Comparison of ENCODE assay signal across 5 worm cellular contexts in genomic region chrIV:9322489-9322888, ce11.
A peak's percentile ranks its signal among the peaks of the same experiment; 100 is the strongest.
TF ChIP-seq lines count a peak whose summit lies in the region.

No protein-coding gene starts in this region.

TF ChIP-seq in whole organism, L1 larva, 84 proteins besides CTCF, POLR2A, EP300 and RAD21:
- no peak for TF ChIP-seq snpc-4 (tag; optimal IDR thresholded peaks at IDR 0.05; lab: Kevin White, UChicago)
- peak; percentile 0 for TF ChIP-seq nhr-90 (tag; optimal IDR thresholded peaks at IDR 0.05; lab: Kevin White, UChicago; ENCODE audit: poor library complexity)
- TF ChIP-seq nhr-47 (tag; optimal IDR thresholded peaks at IDR 0.05; lab: Kevin White, UChicago) = peak; percentile 7
- TF ChIP-seq egl-27 (tag; optimal IDR thresholded peaks at IDR 0.05; lab: Kevin White, UChicago) = no peak
- TF ChIP-seq hpl-2 (GFP tag; optimal IDR thresholded peaks at IDR 0.05; lab: Kevin White, UChicago) = peak; percentile 8
- TF ChIP-seq lin-35 (GFP tag; optimal IDR thresholded peaks at IDR 0.05; lab: Kevin White, UChicago) = peak in 1 of 2 experiments; percentile 6
- no peak for TF ChIP-seq efl-1 (optimal IDR thresholded peaks at IDR 0.05; lab: Kevin White, UChicago)
- TF ChIP-seq efl-1 (GFP tag; optimal IDR thresholded peaks at IDR 0.05 in 1 of 2; lab: Kevin White, UChicago) = peak in 1 of 2 experiments; percentile 68

TF ChIP-seq in whole organism, L2 larva, 48 proteins besides CTCF, POLR2A, EP300 and RAD21:
- TF ChIP-seq sma-9 (GFP tag; optimal IDR thresholded peaks at IDR 0.05; lab: Kevin White, UChicago) = peak; percentile 37
- no peak for TF ChIP-seq sma-9 (tag; optimal IDR thresholded peaks at IDR 0.05; lab: Kevin White, UChicago)
- TF ChIP-seq lsy-2 (tag; optimal IDR thresholded peaks at IDR 0.05; lab: Kevin White, UChicago) = no peak
- TF ChIP-seq sem-4 (tag; optimal IDR thresholded peaks at IDR 0.05; lab: Kevin White, UChicago) = no peak
- TF ChIP-seq nhr-21 (tag; optimal IDR thresholded peaks at IDR 0.05; lab: Kevin White, UChicago) = no peak
- TF ChIP-seq gmeb-1 (tag; optimal IDR thresholded peaks at IDR 0.05; lab: Kevin White, UChicago) = no peak
- peak; percentile 16 for TF ChIP-seq ama-1 (optimal IDR thresholded peaks at IDR 0.05; lab: Kevin White, UChicago)
- no peak for TF ChIP-seq nhr-77 (tag; optimal IDR thresholded peaks at IDR 0.05; lab: Kevin White, UChicago)
- no peak for TF ChIP-seq nhr-11 (tag; optimal IDR thresholded peaks at IDR 0.05; lab: Kevin White, UChicago)
- no peak for TF ChIP-seq unc-39 (tag; optimal IDR thresholded peaks at IDR 0.05; lab: Kevin White, UChicago)
- TF ChIP-seq peb-1 (tag; optimal IDR thresholded peaks at IDR 0.05; lab: Kevin White, UChicago) = no peak
- peak; percentile 25 for TF ChIP-seq sma-3 (GFP tag; optimal IDR thresholded peaks at IDR 0.05; lab: Kevin White, UChicago)
- TF ChIP-seq nhr-10 (tag; optimal IDR thresholded peaks at IDR 0.05; lab: Kevin White, UChicago) = no peak
- peak; percentile 25 for TF ChIP-seq crh-2 (tag; optimal IDR thresholded peaks at IDR 0.05; lab: Kevin White, UChicago)

TF ChIP-seq in whole organism, L3 larva, 47 proteins besides CTCF, POLR2A, EP300 and RAD21:
- TF ChIP-seq elt-1 (tag; optimal IDR thresholded peaks at IDR 0.05; lab: Kevin White, UChicago) (no peak), tbx-2 (tag; optimal IDR thresholded peaks at IDR 0.05; lab: Kevin White, UChicago) (peak; percentile 2), ztf-11 (tag; optimal IDR thresholded peaks at IDR 0.05; lab: Kevin White, UChicago) (no peak), elt-2 (tag; optimal IDR thresholded peaks at IDR 0.05; lab: Kevin White, UChicago) (peak; percentile 20), egl-27 (tag; optimal IDR thresholded peaks at IDR 0.05; lab: Kevin White, UChicago) (no peak), unc-62 (GFP tag; optimal IDR thresholded peaks at IDR 0.05; lab: Kevin White, UChicago) (no peak), daf-12 (tag; optimal IDR thresholded peaks at IDR 0.05; lab: Kevin White, UChicago) (no peak), nhr-43 (tag; optimal IDR thresholded peaks at IDR 0.05; lab: Kevin White, UChicago; ENCODE audit: poor library complexity, severe bottlenecking) (peak; percentile 43), ama-1 (optimal IDR thresholded peaks at IDR 0.05; lab: Kevin White, UChicago) (peak; percentile 58)

TF ChIP-seq in whole organism, L4 larva, 104 proteins besides CTCF, POLR2A, EP300 and RAD21 (continues in another document):
- TF ChIP-seq lin-38 (GFP tag; IDR thresholded peaks at IDR 0.05; lab: Robert Waterston, UW) = 0 out of 2 replicates have a peak, but pooled peaks have one; percentile 26
- TF ChIP-seq dmd-6 (GFP tag; IDR thresholded peaks at IDR 0.05; lab: Robert Waterston, UW) = no peak
- TF ChIP-seq aly-2 (tag; optimal IDR thresholded peaks at IDR 0.05; lab: Kevin White, UChicago) = no peak
- peak; percentile 37 for TF ChIP-seq T20F7.1 (GFP tag; optimal IDR thresholded peaks at IDR 0.05; lab: Kevin White, UChicago)
- no peak for TF ChIP-seq ctbp-1 (GFP tag; IDR thresholded peaks at IDR 0.05; lab: Robert Waterston, UW)
- peak; percentile 6 for TF ChIP-seq gei-8 (GFP tag; optimal IDR thresholded peaks at IDR 0.05; lab: Kevin White, UChicago)
- peak; percentile 54; the same call in 1 of the 2 replicates for TF ChIP-seq T26A8.4 (GFP tag; IDR thresholded peaks at IDR 0.05; lab: Robert Waterston, UW)
- no peak for TF ChIP-seq nhr-41 (GFP tag; IDR thresholded peaks at IDR 0.05; lab: Robert Waterston, UW)
- TF ChIP-seq tag-97 (GFP tag; IDR thresholded peaks at IDR 0.05; lab: Robert Waterston, UW) = no peak
- TF ChIP-seq jun-1 (tag; optimal IDR thresholded peaks at IDR 0.05; lab: Kevin White, UChicago) = no peak
- TF ChIP-seq daf-8 (GFP tag; IDR thresholded peaks at IDR 0.05; lab: Robert Waterston, UW) = no peak
- TF ChIP-seq dve-1 (tag; optimal IDR thresholded peaks at IDR 0.05; lab: Kevin White, UChicago; ENCODE audit: insufficient read depth) = peak; percentile 0
- no peak for TF ChIP-seq mep-1 (tag; optimal IDR thresholded peaks at IDR 0.05; lab: Kevin White, UChicago)
- 0 out of 2 replicates have a peak, but pooled peaks have one; percentile 7 for TF ChIP-seq php-3 (GFP tag; IDR thresholded peaks at IDR 0.05; lab: Robert Waterston, UW)
- no peak for TF ChIP-seq spr-3 (GFP tag; optimal IDR thresholded peaks at IDR 0.05; lab: Kevin White, UChicago)
- TF ChIP-seq ama-1 (optimal IDR thresholded peaks at IDR 0.05; lab: Kevin White, UChicago) = peak; percentile 6
- no peak for TF ChIP-seq F26F4.8 (GFP tag; conservative IDR thresholded peaks at IDR 0.05; lab: Robert Waterston, UW)
- TF ChIP-seq zfp-3 (GFP tag; conservative IDR thresholded peaks at IDR 0.05; lab: Robert Waterston, UW) = no peak
- no peak for TF ChIP-seq R02D3.7 (tag; optimal IDR thresholded peaks at IDR 0.05; lab: Kevin White, UChicago)
- no peak for TF ChIP-seq nhr-237 (tag; optimal IDR thresholded peaks at IDR 0.05; lab: Kevin White, UChicago)
- TF ChIP-seq nhr-42 (GFP tag; IDR thresholded peaks at IDR 0.05; lab: Robert Waterston, UW) = 0 out of 2 replicates have a peak, but pooled peaks have one; percentile 12
- no peak for TF ChIP-seq snpc-4 (tag; optimal IDR thresholded peaks at IDR 0.05; lab: Kevin White, UChicago)
- no peak for TF ChIP-seq vab-7 (GFP tag; IDR thresholded peaks at IDR 0.05; lab: Robert Waterston, UW)
- no peak for TF ChIP-seq nhr-10 (tag; optimal IDR thresholded peaks at IDR 0.05; lab: Kevin White, UChicago)
- no peak for TF ChIP-seq tra-1 (GFP tag; IDR thresholded peaks at IDR 0.05; lab: Robert Waterston, UW)
- peak; percentile 41 for TF ChIP-seq duxl-1 (tag; optimal IDR thresholded peaks at IDR 0.05; lab: Kevin White, UChicago; ENCODE audit: poor library complexity)
- TF ChIP-seq arid-1 (GFP tag; conservative IDR thresholded peaks at IDR 0.05; lab: Robert Waterston, UW) = 0 out of 2 replicates have a peak, but pooled peaks have one; percentile 10
- no peak for TF ChIP-seq nhr-25 (tag; optimal IDR thresholded peaks at IDR 0.05; lab: Kevin White, UChicago; ENCODE audit: borderline replicate concordance, insufficient read depth)
- no peak for TF ChIP-seq cey-2 (tag; optimal IDR thresholded peaks at IDR 0.05; lab: Kevin White, UChicago; ENCODE audit: borderline replicate concordance, insufficient read depth)
- TF ChIP-seq ceh-44 (GFP tag; IDR thresholded peaks at IDR 0.05; lab: Robert Waterston, UW) = no peak
- peak; percentile 25 for TF ChIP-seq nhr-102 (tag; optimal IDR thresholded peaks at IDR 0.05; lab: Kevin White, UChicago)

TF ChIP-seq in whole organism, young adult, 124 proteins besides CTCF, POLR2A, EP300 and RAD21:
- peak; percentile 66 for TF ChIP-seq ama-1 (optimal IDR thresholded peaks at IDR 0.05; lab: Kevin White, UChicago)
- TF ChIP-seq ama-1 (GFP tag; optimal IDR thresholded peaks at IDR 0.05; lab: Kevin White, UChicago) = no peak
- no peak for TF ChIP-seq madf-10 (tag; optimal IDR thresholded peaks at IDR 0.05; lab: Kevin White, UChicago)
- TF ChIP-seq ekl-4 (GFP tag; IDR thresholded peaks at IDR 0.05; lab: Robert Waterston, UW) = peak; percentile 72
- TF ChIP-seq lin-35 (GFP tag; optimal IDR thresholded peaks at IDR 0.05; lab: Kevin White, UChicago) = peak in 1 of 3 experiments; percentile 36
- TF ChIP-seq snpc-4 (GFP tag; optimal IDR thresholded peaks at IDR 0.05; lab: Kevin White, UChicago) = no peak
- peak in 1 of 4 experiments; percentile 2 for TF ChIP-seq snpc-4 (tag; optimal IDR thresholded peaks at IDR 0.05; lab: Kevin White, UChicago)
- 0 out of 2 replicates have a peak, but pooled peaks have one; percentile 57 for TF ChIP-seq lag-1 (GFP tag; IDR thresholded peaks at IDR 0.05; lab: Robert Waterston, UW)
- no peak for TF ChIP-seq bed-2 (GFP tag; IDR thresholded peaks at IDR 0.05; lab: Robert Waterston, UW)
- TF ChIP-seq C17E4.6 (GFP tag; IDR thresholded peaks at IDR 0.05; lab: Robert Waterston, UW) = peak; percentile 32; the same call in 1 of the 2 replicates
- TF ChIP-seq dox-1 (GFP tag; IDR thresholded peaks at IDR 0.05; lab: Robert Waterston, UW) = peak; percentile 37; the same call in 1 of the 2 replicates
- TF ChIP-seq efl-1 (GFP tag; optimal IDR thresholded peaks at IDR 0.05; lab: Kevin White, UChicago) = peak; percentile 18
- 0 out of 2 replicates have a peak, but pooled peaks have one; percentile 6 for TF ChIP-seq Y53G8AR.9 (GFP tag; conservative IDR thresholded peaks at IDR 0.05; lab: Robert Waterston, UW)
- TF ChIP-seq lin-40 (tag; optimal IDR thresholded peaks at IDR 0.05; lab: Kevin White, UChicago) = peak; percentile 31
- TF ChIP-seq B0336.3 (GFP tag; IDR thresholded peaks at IDR 0.05; lab: Robert Waterston, UW) = peak; percentile 68
- no peak for TF ChIP-seq unc-62 (GFP tag; optimal IDR thresholded peaks at IDR 0.05; lab: Kevin White, UChicago)
- peak; percentile 38 for TF ChIP-seq lsl-1 (GFP tag; optimal IDR thresholded peaks at IDR 0.05; lab: Kevin White, UChicago)
- no peak for TF ChIP-seq D2030.7 (GFP tag; IDR thresholded peaks at IDR 0.05; lab: Robert Waterston, UW)
- TF ChIP-seq sea-2 (GFP tag; IDR thresholded peaks at IDR 0.05; lab: Robert Waterston, UW) = no peak
- no peak for TF ChIP-seq somi-1 (GFP tag; optimal IDR thresholded peaks at IDR 0.05; lab: Kevin White, UChicago)
- no peak for TF ChIP-seq T26A5.8 (tag; optimal IDR thresholded peaks at IDR 0.05; lab: Kevin White, UChicago)
- TF ChIP-seq lin-54 (GFP tag; optimal IDR thresholded peaks at IDR 0.05; lab: Kevin White, UChicago) = peak; percentile 20
- TF ChIP-seq attf-5 (GFP tag; optimal IDR thresholded peaks at IDR 0.05; lab: Kevin White, UChicago) = no peak
- peak in 1 of 2 experiments; percentile 21 for TF ChIP-seq let-607 (tag; optimal IDR thresholded peaks at IDR 0.05; lab: Kevin White, UChicago)
- TF ChIP-seq B0035.1 (tag; optimal IDR thresholded peaks at IDR 0.05; lab: Kevin White, UChicago) = peak; percentile 20
- TF ChIP-seq ceh-79 (tag; optimal IDR thresholded peaks at IDR 0.05; lab: Kevin White, UChicago) = peak; percentile 69
- 0 out of 2 replicates have a peak, but pooled peaks have one; percentile 41 for TF ChIP-seq nfyb-1 (GFP tag; IDR thresholded peaks at IDR 0.05; lab: Robert Waterston, UW)
- TF ChIP-seq rcor-1 (GFP tag; IDR thresholded peaks at IDR 0.05; lab: Robert Waterston, UW) = no peak
- TF ChIP-seq madf-3 (GFP tag; IDR thresholded peaks at IDR 0.05; lab: Robert Waterston, UW) = 0 out of 2 replicates have a peak, but pooled peaks have one; percentile 9
- peak; percentile 13 for TF ChIP-seq chd-7 (tag; optimal IDR thresholded peaks at IDR 0.05; lab: Kevin White, UChicago)
- peak; percentile 32 for TF ChIP-seq repo-1 (tag; optimal IDR thresholded peaks at IDR 0.05; lab: Kevin White, UChicago)
- peak; percentile 29; the same call in 1 of the 2 replicates for TF ChIP-seq hmg-1.2 (GFP tag; IDR thresholded peaks at IDR 0.05; lab: Robert Waterston, UW)
- no peak for TF ChIP-seq tbp1 (GFP tag; optimal IDR thresholded peaks at IDR 0.05; lab: Kevin White, UChicago)
